Fruit fly (Drosophila melanogaster): ENCODE results near the gene sl.

The sl gene

dm6 chrX:16384843-16385726 is 35.0 kb downstream of the sl start, which contains the start of the genes CG9992 and CG4239 (continued):
- TF ChIP-seq sens-2 (GFP tag; IDR thresholded peaks at IDR 0.05): no peak
- TF ChIP-seq Side (GFP tag; optimal IDR thresholded peaks at IDR 0.05): no peak
- peak; percentile 36 for TF ChIP-seq Antp (GFP tag; optimal IDR thresholded peaks at IDR 0.05)
- peak; percentile 4 for TF ChIP-seq cato (GFP tag; optimal IDR thresholded peaks at IDR 0.05; ENCODE audit: borderline replicate concordance)
- peak; percentile 61 for TF ChIP-seq mam (GFP tag; optimal IDR thresholded peaks at IDR 0.05)
- no peak for TF ChIP-seq scrt (GFP tag; optimal IDR thresholded peaks at IDR 0.05)
- peak; percentile 36 for TF ChIP-seq CG12104 (GFP tag; optimal IDR thresholded peaks at IDR 0.05)
- TF ChIP-seq CG18599 (GFP tag; optimal IDR thresholded peaks at IDR 0.05): peak; percentile 8
- TF ChIP-seq bab2 (GFP tag; optimal IDR thresholded peaks at IDR 0.05): peak; percentile 21
- peak; percentile 75 for TF ChIP-seq Hmr (GFP tag; optimal IDR thresholded peaks at IDR 0.05)
- TF ChIP-seq D19A (tag; optimal IDR thresholded peaks at IDR 0.05): peak; percentile 30
- TF ChIP-seq CG10366 (GFP tag; IDR thresholded peaks at IDR 0.05): peak; percentile 51; the same call in 1 of the 2 replicates
- peak; percentile 93 for TF ChIP-seq CG10431 (GFP tag; optimal IDR thresholded peaks at IDR 0.05)
- TF ChIP-seq CG11723 (GFP tag; optimal IDR thresholded peaks at IDR 0.05): peak; percentile 22
- TF ChIP-seq sim (GFP tag; IDR thresholded peaks at IDR 0.05): no peak
- peak; percentile 6 for TF ChIP-seq CG15601 (tag; optimal IDR thresholded peaks at IDR 0.05)
- TF ChIP-seq kah (GFP tag; optimal IDR thresholded peaks at IDR 0.05): peak; percentile 11
- 0 out of 2 replicates have a peak, but pooled peaks have one; percentile 25 for TF ChIP-seq Poxn (GFP tag; IDR thresholded peaks at IDR 0.05)
- TF ChIP-seq so (GFP tag; IDR thresholded peaks at IDR 0.05): no peak; the same call in 2 of the 3 replicates
- no peak for TF ChIP-seq sna (GFP tag; IDR thresholded peaks at IDR 0.05; ENCODE audit: partially characterized antibody)
- TF ChIP-seq CG6791 (GFP tag; IDR thresholded peaks at IDR 0.05; ENCODE audit: partially characterized antibody): peak; percentile 71; the same call in 2 of the 3 replicates
- peak; percentile 59 for TF ChIP-seq CG4617 (GFP tag; optimal IDR thresholded peaks at IDR 0.05; ENCODE audit: borderline replicate concordance)
- peak in 1 of 2 experiments; percentile 66 for TF ChIP-seq Eip74EF (GFP tag; optimal IDR thresholded peaks at IDR 0.05)
- TF ChIP-seq CG6689 (GFP tag; IDR thresholded peaks at IDR 0.05): peak; percentile 29; the same call in 1 of the 2 replicates
- TF ChIP-seq run (tag; optimal IDR thresholded peaks at IDR 0.05): no peak
- TF ChIP-seq CG12236 (GFP tag; optimal IDR thresholded peaks at IDR 0.05): no peak
- no peak for TF ChIP-seq onecut (GFP tag; IDR thresholded peaks at IDR 0.05)
- TF ChIP-seq CG33213 (GFP tag; optimal IDR thresholded peaks at IDR 0.05): no peak
- no peak for TF ChIP-seq Tbp (GFP tag; optimal IDR thresholded peaks at IDR 0.05)
- TF ChIP-seq CG17359 (tag; optimal IDR thresholded peaks at IDR 0.05): peak; percentile 23
- TF ChIP-seq H2.0 (GFP tag; IDR thresholded peaks at IDR 0.05): no peak
- peak; percentile 29; the same call in 1 of the 2 replicates for TF ChIP-seq CG1024 (GFP tag; IDR thresholded peaks at IDR 0.05)
- no peak for TF ChIP-seq HLHmδ (GFP tag; optimal IDR thresholded peaks at IDR 0.05)
- TF ChIP-seq CG10267 (tag; optimal IDR thresholded peaks at IDR 0.05): peak; percentile 93
- TF ChIP-seq hth (optimal IDR thresholded peaks at IDR 0.05): no peak
- peak; percentile 73 for TF ChIP-seq knrl (GFP tag; IDR thresholded peaks at IDR 0.05; ENCODE audit: partially characterized antibody)
- no peak for TF ChIP-seq ERR (GFP tag; optimal IDR thresholded peaks at IDR 0.05)
- TF ChIP-seq NC2α (GFP tag; optimal IDR thresholded peaks at IDR 0.05): no peak
- no peak for TF ChIP-seq cg (GFP tag; optimal IDR thresholded peaks at IDR 0.05)
- no peak for TF ChIP-seq jing (GFP tag; optimal IDR thresholded peaks at IDR 0.05)
- TF ChIP-seq CG14667 (GFP tag; IDR thresholded peaks at IDR 0.05): 0 out of 2 replicates have a peak, but pooled peaks have one; percentile 7
- TF ChIP-seq dan (GFP tag; IDR thresholded peaks at IDR 0.05): no peak
- TF ChIP-seq CG4282 (GFP tag; optimal IDR thresholded peaks at IDR 0.05): no peak
- TF ChIP-seq ken (GFP tag; IDR thresholded peaks at IDR 0.05): 0 out of 3 replicates have a peak, but pooled peaks have one; percentile 9
- no peak for TF ChIP-seq Kr (GFP tag; optimal IDR thresholded peaks at IDR 0.05)
- peak in 1 of 2 experiments; percentile 10 for TF ChIP-seq chif (GFP tag; optimal IDR thresholded peaks at IDR 0.05)
- no peak for TF ChIP-seq hb (GFP tag; IDR thresholded peaks at IDR 0.05; ENCODE audit: partially characterized antibody)
- no peak for TF ChIP-seq CG18011 (GFP tag; optimal IDR thresholded peaks at IDR 0.05)

All from whole organism, embryonic.